Worm (Caenorhabditis elegans): ENCODE measurements around the gene cyp-14A5.

The cyp-14A5 gene

DNA sequence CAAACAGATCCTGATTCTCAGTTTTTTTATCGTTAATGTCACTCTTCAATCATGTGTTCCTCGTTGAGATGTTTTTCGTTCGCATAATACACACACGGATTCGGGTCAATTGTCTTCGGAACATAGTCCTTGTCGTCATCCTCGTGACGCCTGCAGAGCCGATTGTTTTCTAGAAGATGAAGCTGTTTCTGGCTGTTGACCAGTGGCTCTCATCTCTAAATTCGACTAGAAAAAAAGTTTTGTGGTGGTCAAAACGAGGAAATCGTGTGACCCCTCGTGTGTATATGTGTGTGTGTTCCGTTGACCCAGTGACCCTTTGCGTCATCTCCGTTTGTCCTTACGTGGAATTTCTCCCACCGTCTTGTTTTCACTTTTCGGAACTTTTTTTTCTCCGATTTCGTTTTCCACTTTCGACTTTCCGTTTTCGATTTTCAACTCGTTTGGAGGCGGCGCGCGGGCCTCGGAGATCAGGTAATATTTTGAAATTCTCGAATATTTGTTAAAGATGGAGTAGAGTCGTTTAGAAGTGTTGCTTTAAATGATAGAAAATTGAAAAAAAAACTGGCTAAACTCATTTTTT, 37.1 kb downstream of the cyp-14A5 start, which contains the start of gene C35A11.2:
TSS of gene C35A11.2 (plus strand) at position 386 of the 580 bp plus-strand sequence.
- TF ChIP-seq mxl-3 (GFP tag; optimal IDR thresholded peaks at IDR 0.05) (peak; percentile 25), aha-1 (tag) (peak; percentile 3), zfp-3 (GFP tag; conservative IDR thresholded peaks at IDR 0.05) (no peak), unc-62 (GFP tag; optimal IDR thresholded peaks at IDR 0.05 in 1 of 2) (peak in 1 of 2 experiments; percentile 94), unc-62 (tag; optimal IDR thresholded peaks at IDR 0.05) (no peak)

DNA sequence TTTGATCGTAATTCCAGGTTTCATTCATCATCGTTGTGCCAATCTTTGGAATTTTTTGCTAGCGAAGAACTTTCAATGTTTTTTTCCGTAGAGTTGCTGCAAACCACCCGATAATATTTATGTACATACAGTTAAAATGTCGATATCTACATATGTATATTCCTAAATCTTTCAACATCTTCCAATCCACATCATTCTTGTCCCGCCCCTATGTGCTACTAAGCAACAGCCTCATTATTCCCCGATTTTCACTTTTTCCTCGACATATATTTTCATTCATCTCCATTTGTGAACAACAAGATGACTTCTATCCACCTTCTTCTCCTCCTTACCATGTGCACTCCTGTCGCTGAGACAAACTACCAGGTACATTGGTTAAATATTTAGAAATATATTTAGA, 51.0 kb downstream of the cyp-14A5 start, which contains the start of gene C35A11.3:
TSS of gene C35A11.3 (plus strand) at position 301 of the 400 bp plus-strand sequence.
- no peak for TF ChIP-seq tag-97 (GFP tag; IDR thresholded peaks at IDR 0.05)
- no peak for TF ChIP-seq zfp-3 (GFP tag; conservative IDR thresholded peaks at IDR 0.05)
- TF ChIP-seq dve-1 (tag; optimal IDR thresholded peaks at IDR 0.05; ENCODE audit: insufficient read depth) = no peak
- no peak for TF ChIP-seq zip-11 (GFP tag; IDR thresholded peaks at IDR 0.05)
- no peak for TF ChIP-seq lin-13 (GFP tag; optimal IDR thresholded peaks at IDR 0.05)
- TF ChIP-seq lin-1 (GFP tag; IDR thresholded peaks at IDR 0.05) = no peak
